Worm (Caenorhabditis elegans) whole organism, young adult: ENCODE data around the gene Y111B2A.12.

Experiments
- B0019.2 ChIP-seq: fragments of 200-800 bp; sonication (Bioruptor generic); conservative IDR thresholded peaks from 2 replicates; pipeline ENCODE4 v1.3.6; 2022; ENCODE audit warnings: missing genetic modification reagents, missing genetic modification characterization, missing compliant biosample characterization
- F33H1.4 ChIP-seq: fragments of 200-800 bp; sonication (Bioruptor generic); IDR thresholded peaks from 2 replicates; pipeline ENCODE4 v1.3.6; 2022; ENCODE audit warnings: missing genetic modification reagents, missing genetic modification characterization, missing compliant biosample characterization
- F49E8.2 ChIP-seq: sonication (generic microtip); optimal IDR thresholded peaks from 3 replicates; lab custom pipeline; 2017; ENCODE audit warnings: missing genetic modification characterization, mild to moderate bottlenecking, missing compliant biosample characterization, antibody characterized with exemption, moderate library complexity; ENCODE audit not compliant: insufficient read depth
- F52B5.7 ChIP-seq: sonication (generic microtip); optimal IDR thresholded peaks from 2 replicates; lab custom pipeline; 2016; ENCODE audit warnings: mild to moderate bottlenecking, missing genetic modification characterization, missing compliant biosample characterization
- Y53G8AR.9 ChIP-seq: fragments of 200-800 bp; sonication (Bioruptor generic); conservative IDR thresholded peaks from 2 replicates; pipeline ENCODE4 v1.3.6; 2022; ENCODE audit warnings: missing genetic modification reagents, missing genetic modification characterization, missing compliant biosample characterization
- aptf-2 ChIP-seq: fragments of 200-800 bp; sonication (Bioruptor generic); conservative IDR thresholded peaks from 2 replicates; pipeline ENCODE4 v1.3.6; 2022; ENCODE audit warnings: missing genetic modification reagents, missing genetic modification characterization, missing compliant biosample characterization
- atf-7 ChIP-seq: sonication (generic microtip); optimal IDR thresholded peaks from 2 replicates; lab custom pipeline; 2017; ENCODE audit warnings: mild to moderate bottlenecking, missing genetic modification characterization, missing compliant biosample characterization
- athp-1 ChIP-seq: sonication (generic microtip); optimal IDR thresholded peaks from 2 replicates; lab custom pipeline; 2017; ENCODE audit warnings: mild to moderate bottlenecking, missing genetic modification characterization, missing compliant biosample characterization
- attf-5 ChIP-seq: fragments of 200-800 bp; sonication (Bioruptor generic); optimal IDR thresholded peaks from 2 replicates; lab custom pipeline; 2018; ENCODE audit warnings: mild to moderate bottlenecking, missing genetic modification characterization, missing compliant biosample characterization
- attf-6 ChIP-seq: fragments of 200-800 bp; sonication (Bioruptor generic); IDR thresholded peaks from 2 replicates; pipeline ENCODE4 v1.3.6; 2022; ENCODE audit warnings: missing genetic modification reagents, missing genetic modification characterization, missing compliant biosample characterization
- cebp-2 ChIP-seq: fragments of 200-800 bp; sonication (Bioruptor generic); IDR thresholded peaks from 2 replicates; pipeline ENCODE4 v1.3.6; 2022; ENCODE audit warnings: missing genetic modification characterization, missing compliant biosample characterization
- ceh-100 ChIP-seq: fragments of 200-800 bp; sonication (Bioruptor generic); IDR thresholded peaks from 2 replicates; pipeline ENCODE4 v1.3.6; 2022; ENCODE audit warnings: missing genetic modification reagents, missing genetic modification characterization, missing compliant biosample characterization
- ceh-40 ChIP-seq: fragments of 200-800 bp; sonication (Bioruptor generic); IDR thresholded peaks from 2 replicates; pipeline ENCODE4 v1.3.6; 2022; ENCODE audit warnings: missing genetic modification characterization, missing compliant biosample characterization
- dox-1 ChIP-seq: fragments of 200-800 bp; sonication (Bioruptor generic); IDR thresholded peaks from 2 replicates; pipeline ENCODE4 v1.3.6; 2022; ENCODE audit warnings: missing genetic modification reagents, missing genetic modification characterization, missing compliant biosample characterization
- dpff-1 ChIP-seq: sonication (generic microtip); optimal IDR thresholded peaks from 2 replicates; lab custom pipeline; 2017; ENCODE audit warnings: mild to moderate bottlenecking, missing genetic modification characterization, missing compliant biosample characterization
- ekl-4 ChIP-seq: fragments of 200-800 bp; sonication (Bioruptor generic); IDR thresholded peaks from 2 replicates; pipeline ENCODE4 v1.3.6; 2022; ENCODE audit warnings: missing genetic modification reagents, missing genetic modification characterization, missing compliant biosample characterization
- ets-4 ChIP-seq: fragments of 200-800 bp; sonication (Bioruptor generic); optimal IDR thresholded peaks from 2 replicates; lab custom pipeline; 2018; ENCODE audit warnings: mild to moderate bottlenecking, missing genetic modification characterization, missing compliant biosample characterization
- hlh-26 ChIP-seq: fragments of 200-800 bp; sonication (Bioruptor generic); conservative IDR thresholded peaks from 2 replicates; pipeline ENCODE4 v1.3.6; 2022; ENCODE audit warnings: missing genetic modification reagents, missing genetic modification characterization, missing compliant biosample characterization
- hmg-1.2 ChIP-seq: fragments of 200-800 bp; sonication (Bioruptor generic); IDR thresholded peaks from 2 replicates; pipeline ENCODE4 v1.3.6; 2022; ENCODE audit warnings: missing genetic modification reagents, missing genetic modification characterization, missing compliant biosample characterization
- hmg-20 ChIP-seq: fragments of 200-800 bp; sonication (Bioruptor generic); IDR thresholded peaks from 2 replicates; pipeline ENCODE4 v1.3.6; 2022; ENCODE audit warnings: missing genetic modification reagents, missing genetic modification characterization, missing compliant biosample characterization
- hrde-1 ChIP-seq: sonication (generic microtip); optimal IDR thresholded peaks from 2 replicates; lab custom pipeline; 2016; ENCODE audit warnings: missing genetic modification characterization, mild to moderate bottlenecking, missing compliant biosample characterization, moderate library complexity, missing genotype, missing genetic modification reagents, borderline replicate concordance
- hsf-1 ChIP-seq: fragments of 200-800 bp; sonication (Bioruptor generic); IDR thresholded peaks from 2 replicates; pipeline ENCODE4 v1.3.6; 2022; ENCODE audit warnings: missing genetic modification reagents, missing genetic modification characterization, missing compliant biosample characterization
- lin-26 ChIP-seq: fragments of 200-800 bp; sonication (Bioruptor generic); IDR thresholded peaks from 2 replicates; pipeline ENCODE4 v1.3.6; 2022; ENCODE audit warnings: missing genetic modification reagents, missing genetic modification characterization, missing compliant biosample characterization
- lsl-1 ChIP-seq: fragments of 200-800 bp; sonication (Bioruptor generic); optimal IDR thresholded peaks from 2 replicates; lab custom pipeline; 2018; ENCODE audit warnings: mild to moderate bottlenecking, missing genetic modification characterization, moderate library complexity, missing compliant biosample characterization
- madf-6 ChIP-seq: fragments of 200-800 bp; sonication (Bioruptor generic); IDR thresholded peaks from 2 replicates; pipeline ENCODE4 v1.3.6; 2022; ENCODE audit warnings: missing genetic modification reagents, missing genetic modification characterization, missing compliant biosample characterization
- madf-8 ChIP-seq: fragments of 200-800 bp; sonication (Bioruptor generic); conservative IDR thresholded peaks from 2 replicates; pipeline ENCODE4 v1.3.6; 2022; ENCODE audit warnings: missing genetic modification reagents, missing genetic modification characterization, missing compliant biosample characterization
- nfya-2 ChIP-seq: fragments of 200-800 bp; sonication (Bioruptor generic); IDR thresholded peaks from 2 replicates; pipeline ENCODE4 v1.3.6; 2022; ENCODE audit warnings: missing genetic modification reagents, missing genetic modification characterization, missing compliant biosample characterization
- repo-1 ChIP-seq: sonication (generic microtip); optimal IDR thresholded peaks from 2 replicates; lab custom pipeline; 2017; ENCODE audit warnings: mild to moderate bottlenecking, missing genetic modification characterization, missing compliant biosample characterization
- rpc-1 ChIP-seq, 2 experiments: fragments of 150-350 bp in 1 of 2; sonication (generic microtip) in 1 of 2; optimal IDR thresholded peaks; 2 replicates each; lab custom pipeline; 2014 to 2018; ENCODE audit warnings: missing biosample characterization in 1 of 2, missing genetic modification characterization in 1 of 2, missing genetic modification reagents in 1 of 2, missing genotype in 1 of 2
- sdz-38 ChIP-seq: sonication (generic microtip); optimal IDR thresholded peaks from 2 replicates; lab custom pipeline; 2016; ENCODE audit warnings: missing genotype, missing genetic modification characterization, missing compliant biosample characterization
- snpc-1.3 ChIP-seq: sonication (generic microtip); optimal IDR thresholded peaks from 2 replicates; lab custom pipeline; 2017; ENCODE audit warnings: missing genetic modification characterization, mild to moderate bottlenecking, missing compliant biosample characterization, antibody characterized with exemption, moderate library complexity, missing genotype, missing genetic modification reagents; ENCODE audit not compliant: insufficient read depth
- snpc-4 ChIP-seq, 5 experiments: fragments of 150-350 bp in 1 of 5; sonication (generic microtip) in 4 of 5; optimal IDR thresholded peaks; 2 replicates each; lab custom pipeline; 2014 to 2018; ENCODE audit warnings: missing genetic modification characterization in 5 of 5, missing biosample characterization in 3 of 5, antibody characterized with exemption in 2 of 5, mild to moderate bottlenecking in 2 of 5, missing compliant biosample characterization in 2 of 5, missing genotype in 2 of 5, moderate library complexity in 2 of 5, missing genetic modification reagents in 1 of 5
- somi-1 ChIP-seq: fragments of 200-800 bp; sonication (Bioruptor generic); optimal IDR thresholded peaks from 2 replicates; lab custom pipeline; 2018; ENCODE audit warnings: mild to moderate bottlenecking, missing genetic modification characterization, missing compliant biosample characterization
- sptf-2 ChIP-seq: fragments of 200-800 bp; sonication (Bioruptor generic); optimal IDR thresholded peaks from 2 replicates; lab custom pipeline; 2018; ENCODE audit warnings: mild to moderate bottlenecking, missing genetic modification characterization, missing compliant biosample characterization
- tbp1 ChIP-seq: fragments of 200-800 bp; sonication (Bioruptor generic); optimal IDR thresholded peaks from 2 replicates; lab custom pipeline; 2018; ENCODE audit warnings: mild to moderate bottlenecking, missing genetic modification characterization, missing compliant biosample characterization
- tbx-9 ChIP-seq: sonication (generic microtip); optimal IDR thresholded peaks from 2 replicates; lab custom pipeline; 2016; ENCODE audit warnings: borderline replicate concordance, missing genetic modification characterization, inconsistent platforms, missing compliant biosample characterization
- unc-130 ChIP-seq: sonication (generic microtip); optimal IDR thresholded peaks from 2 replicates; lab custom pipeline; 2016; ENCODE audit warnings: missing genetic modification reagents, missing genetic modification characterization, missing compliant biosample characterization
- unc-62 ChIP-seq: fragments of 150-350 bp; optimal IDR thresholded peaks from 2 replicates; lab custom pipeline; 2014; ENCODE audit warnings: missing biosample characterization, missing genetic modification reagents, missing genetic modification characterization
- zfh-2 ChIP-seq: fragments of 200-800 bp; sonication (Bioruptor generic); conservative IDR thresholded peaks from 2 replicates; pipeline ENCODE4 v1.3.6; 2022; ENCODE audit warnings: missing genetic modification reagents, missing genetic modification characterization, missing compliant biosample characterization
- ztf-26 ChIP-seq: sonication (generic microtip); optimal IDR thresholded peaks from 2 replicates; lab custom pipeline; 2017; ENCODE audit warnings: missing genetic modification characterization, missing compliant biosample characterization
- ztf-28 ChIP-seq: fragments of 200-800 bp; sonication (Bioruptor generic); IDR thresholded peaks from 2 replicates; pipeline ENCODE4 v1.3.6; 2022; ENCODE audit warnings: missing genetic modification reagents, missing genetic modification characterization, missing compliant biosample characterization
- ztf-6 ChIP-seq: fragments of 200-800 bp; sonication (Bioruptor generic); IDR thresholded peaks from 2 replicates; pipeline ENCODE4 v1.3.6; 2022; ENCODE audit warnings: missing genetic modification reagents, missing genetic modification characterization, missing compliant biosample characterization

Gene Y111B2A.12

ce11 chrIII:12608989-12609388 is at the start of gene Y111B2A.12:
Y111B2A.12 (plus strand) TSS chrIII:12609289.
- TF ChIP-seq attf-5 (no peak), repo-1 (tag; lab: Kevin White, UChicago) (no peak), lin-26 (GFP tag; lab: Robert Waterston, UW) (no peak)

- TF ChIP-seq zfh-2 (GFP tag; lab: Robert Waterston, UW) (peak; percentile 66), ztf-6 (GFP tag; lab: Robert Waterston, UW) (no peak), attf-6 (GFP tag; lab: Robert Waterston, UW) (no peak)
Observed at ce11 chrIII:12562769-12563168, 46.3 kb upstream of the Y111B2A.12 start.

ce11 chrIII:12565791-12566190 is 43.3 kb upstream of the Y111B2A.12 start:
- TF ChIP-seq hlh-26 (no peak), ets-4 (no peak), rpc-1 (optimal IDR thresholded peaks at IDR 0.05; lab: Kevin White, UChicago) (no peak), rpc-1 (tag; optimal IDR thresholded peaks at IDR 0.05; lab: Kevin White, UChicago) (no peak), cebp-2 (GFP tag; lab: Robert Waterston, UW) (no peak), dox-1 (GFP tag; lab: Robert Waterston, UW) (no peak), ceh-100 (no peak), nfya-2 (GFP tag; lab: Robert Waterston, UW) (no peak), hsf-1 (GFP tag; lab: Robert Waterston, UW) (no peak), sptf-2 (no peak), hrde-1 (tag; lab: Kevin White, UChicago) (no peak), ztf-6 (GFP tag; lab: Robert Waterston, UW) (no peak), madf-8 (GFP tag; lab: Robert Waterston, UW) (no peak)

ce11 chrIII:12568036-12568649 is 40.9 kb upstream of the Y111B2A.12 start:
- no peak for TF ChIP-seq snpc-4 (GFP tag; optimal IDR thresholded peaks at IDR 0.05; lab: Kevin White, UChicago)
- peak in 2 of 4 experiments; percentile 4 to 42 for TF ChIP-seq snpc-4 (tag; optimal IDR thresholded peaks at IDR 0.05; lab: Kevin White, UChicago)
- TF ChIP-seq dpff-1 (tag; lab: Kevin White, UChicago), result no peak
- TF ChIP-seq tbx-9 (tag; lab: Kevin White, UChicago), result no peak
- TF ChIP-seq cebp-2 (GFP tag; lab: Robert Waterston, UW), result no peak
- TF ChIP-seq ztf-28 (GFP tag; lab: Robert Waterston, UW), result no peak
- TF ChIP-seq lsl-1 (GFP tag; lab: Kevin White, UChicago), result no peak
- no peak for TF ChIP-seq B0019.2 (GFP tag; lab: Robert Waterston, UW)
- TF ChIP-seq F52B5.7 (tag; lab: Kevin White, UChicago), result no peak
- no peak for TF ChIP-seq aptf-2 (GFP tag; lab: Robert Waterston, UW)
- no peak for TF ChIP-seq unc-62 (GFP tag; lab: Kevin White, UChicago)
- no peak for TF ChIP-seq athp-1 (tag; lab: Kevin White, UChicago)
- no peak for TF ChIP-seq F33H1.4 (GFP tag; lab: Robert Waterston, UW)
- peak; percentile 61; the same call in 1 of the 2 replicates for TF ChIP-seq ekl-4
- TF ChIP-seq atf-7 (tag; lab: Kevin White, UChicago), result peak; percentile 53
- no peak for TF ChIP-seq ceh-40
- no peak for TF ChIP-seq Y53G8AR.9 (GFP tag; lab: Robert Waterston, UW)
- TF ChIP-seq tbp1 (GFP tag; lab: Kevin White, UChicago), result peak; percentile 44
- TF ChIP-seq ets-4, result peak; percentile 30
- TF ChIP-seq hmg-1.2 (GFP tag; lab: Robert Waterston, UW), result peak; percentile 63; the same call in 1 of the 2 replicates
- TF ChIP-seq F49E8.2 (tag; lab: Kevin White, UChicago), result no peak
- no peak for TF ChIP-seq madf-6 (GFP tag; lab: Robert Waterston, UW)
- peak; percentile 87 for TF ChIP-seq ztf-26
- TF ChIP-seq sdz-38 (tag; lab: Kevin White, UChicago), result no peak
- no peak for TF ChIP-seq snpc-1.3 (tag; lab: Kevin White, UChicago)
- no peak for TF ChIP-seq hmg-20
- peak; percentile 83 for TF ChIP-seq somi-1 (GFP tag; lab: Kevin White, UChicago)
- no peak for TF ChIP-seq unc-130 (GFP tag; lab: Kevin White, UChicago)
